Worm (Caenorhabditis elegans): ENCODE data around the gene srw-118.
"Not testable (repeated sequence)": the region's sequence is repeated elsewhere in the genome, so short reads cannot be mapped to it uniquely, and the experiment has no call there.

srw-118 gene

ce11 chrV:2960894-2961293 lies 19.0 kb downstream of the srw-118 start, which contains the start of gene srw-144:
TSS of gene srw-144 (minus strand) at chrV:2960994.
- TF ChIP-seq sea-1 (GFP tag; conservative IDR thresholded peaks at IDR 0.05) (no peak), ets-7 (tag; optimal IDR thresholded peaks at IDR 0.05) (no peak), scrt-1 (GFP tag; IDR thresholded peaks at IDR 0.05) (no peak), tra-4 (tag; optimal IDR thresholded peaks at IDR 0.05) (no peak), B0310.2 (tag; optimal IDR thresholded peaks at IDR 0.05) (no peak), ceh-13 (GFP tag; optimal IDR thresholded peaks at IDR 0.05) (no peak), ceh-36 (tag; optimal IDR thresholded peaks at IDR 0.05) (no peak), flt-1 (GFP tag; IDR thresholded peaks at IDR 0.05) (no peak), F13C5.2 (tag; optimal IDR thresholded peaks at IDR 0.05) (no peak), aly-1 (tag; optimal IDR thresholded peaks at IDR 0.05) (no peak), hnd-1 (tag; optimal IDR thresholded peaks at IDR 0.05) (no peak), tbx-37 (GFP tag; conservative IDR thresholded peaks at IDR 0.05) (no peak), hmbx-1 (tag; optimal IDR thresholded peaks at IDR 0.05) (no peak), pes-1 (GFP tag; IDR thresholded peaks at IDR 0.05) (no peak), hmg-4 (GFP tag; optimal IDR thresholded peaks at IDR 0.05) (no peak), ama-1 (optimal IDR thresholded peaks at IDR 0.05) (no peak), tbx-11 (GFP tag; IDR thresholded peaks at IDR 0.05) (no peak)

ce11 chrV:2958202-2958601 lies 21.7 kb downstream of the srw-118 start, which contains the start of gene srw-142:
TSS of gene srw-142 (minus strand) at chrV:2958302.
- no peak for TF ChIP-seq hmbx-1 (tag; optimal IDR thresholded peaks at IDR 0.05)
- TF ChIP-seq sea-1 (GFP tag; conservative IDR thresholded peaks at IDR 0.05), result no peak
- TF ChIP-seq tra-4 (tag; optimal IDR thresholded peaks at IDR 0.05), result no peak
- TF ChIP-seq F13C5.2 (tag; optimal IDR thresholded peaks at IDR 0.05), result no peak
- TF ChIP-seq pes-1 (GFP tag; IDR thresholded peaks at IDR 0.05), result no peak
- no peak for TF ChIP-seq scrt-1 (GFP tag; IDR thresholded peaks at IDR 0.05)
- no peak for TF ChIP-seq ceh-13 (GFP tag; optimal IDR thresholded peaks at IDR 0.05)
- no peak for TF ChIP-seq ets-7 (tag; optimal IDR thresholded peaks at IDR 0.05)
- TF ChIP-seq flt-1 (GFP tag; IDR thresholded peaks at IDR 0.05), result no peak
- TF ChIP-seq tbx-11 (GFP tag; IDR thresholded peaks at IDR 0.05), result no peak
- TF ChIP-seq hnd-1 (tag; optimal IDR thresholded peaks at IDR 0.05), result no peak
- no peak for TF ChIP-seq ama-1 (optimal IDR thresholded peaks at IDR 0.05)

ce11 chrV:2955342-2955741 lies 24.5 kb downstream of the srw-118 start, which contains the start of gene srh-248:
TSS of gene srh-248 (minus strand) at chrV:2955442.
- not testable (repeated sequence) for TF ChIP-seq pes-1 (GFP tag; IDR thresholded peaks at IDR 0.05); flt-1 (GFP tag; IDR thresholded peaks at IDR 0.05); ceh-36 (tag; optimal IDR thresholded peaks at IDR 0.05)

- not testable (repeated sequence) for TF ChIP-seq aly-1, ets-7, hnd-1 (tag; optimal IDR thresholded peaks at IDR 0.05)
Measured at ce11 chrV:2952102-2952501, 27.8 kb downstream of the srw-118 start, which contains the start of gene srw-122. TSS of gene srw-122 (minus strand) at chrV:2952202.

ce11 chrV:2945602-2946001 lies 34.3 kb downstream of the srw-118 start, which contains the start of gene srh-87:
TSS of gene srh-87 (minus strand) at chrV:2945702.
- TF ChIP-seq flt-1 (GFP tag; IDR thresholded peaks at IDR 0.05), result no peak
- TF ChIP-seq ceh-13 (GFP tag; optimal IDR thresholded peaks at IDR 0.05), result no peak
- TF ChIP-seq ama-1 (optimal IDR thresholded peaks at IDR 0.05), result no peak
- no peak for TF ChIP-seq ceh-36 (tag; optimal IDR thresholded peaks at IDR 0.05)
- TF ChIP-seq hmg-4 (GFP tag; optimal IDR thresholded peaks at IDR 0.05), result no peak
- no peak for TF ChIP-seq tbx-11 (GFP tag; IDR thresholded peaks at IDR 0.05)
- TF ChIP-seq scrt-1 (GFP tag; IDR thresholded peaks at IDR 0.05), result no peak
- no peak for TF ChIP-seq aly-1 (tag; optimal IDR thresholded peaks at IDR 0.05)
- TF ChIP-seq pes-1 (GFP tag; IDR thresholded peaks at IDR 0.05), result no peak
- no peak for TF ChIP-seq sea-1 (GFP tag; conservative IDR thresholded peaks at IDR 0.05)
- TF ChIP-seq hnd-1 (tag; optimal IDR thresholded peaks at IDR 0.05), result no peak

ce11 chrV:2943859-2944258 lies 36.0 kb downstream of the srw-118 start, which contains the start of gene srw-137:
TSS of gene srw-137 (minus strand) at chrV:2943959.
- TF ChIP-seq scrt-1 (GFP tag; IDR thresholded peaks at IDR 0.05), result no peak
- no peak for TF ChIP-seq aly-1 (tag; optimal IDR thresholded peaks at IDR 0.05)
- TF ChIP-seq hnd-1 (tag; optimal IDR thresholded peaks at IDR 0.05), result no peak
- TF ChIP-seq hmg-4 (GFP tag; optimal IDR thresholded peaks at IDR 0.05), result no peak
- TF ChIP-seq pes-1 (GFP tag; IDR thresholded peaks at IDR 0.05), result no peak
- TF ChIP-seq tbx-11 (GFP tag; IDR thresholded peaks at IDR 0.05), result no peak
- TF ChIP-seq hmbx-1 (tag; optimal IDR thresholded peaks at IDR 0.05), result no peak
- no peak for TF ChIP-seq tra-4 (tag; optimal IDR thresholded peaks at IDR 0.05)
- no peak for TF ChIP-seq flt-1 (GFP tag; IDR thresholded peaks at IDR 0.05)
- TF ChIP-seq F13C5.2 (tag; optimal IDR thresholded peaks at IDR 0.05), result no peak
- TF ChIP-seq ceh-36 (tag; optimal IDR thresholded peaks at IDR 0.05), result no peak
- no peak for TF ChIP-seq ceh-13 (GFP tag; optimal IDR thresholded peaks at IDR 0.05)

- TF ChIP-seq flt-1 (GFP tag; IDR thresholded peaks at IDR 0.05) (no peak), hnd-1 (tag; optimal IDR thresholded peaks at IDR 0.05) (no peak), ceh-13 (GFP tag; optimal IDR thresholded peaks at IDR 0.05) (no peak), tra-4 (tag; optimal IDR thresholded peaks at IDR 0.05) (no peak), ama-1 (optimal IDR thresholded peaks at IDR 0.05) (no peak), ceh-36 (tag; optimal IDR thresholded peaks at IDR 0.05) (no peak), aly-1 (tag; optimal IDR thresholded peaks at IDR 0.05) (no peak), scrt-1 (GFP tag; IDR thresholded peaks at IDR 0.05) (no peak), pes-1 (GFP tag; IDR thresholded peaks at IDR 0.05) (no peak), F13C5.2 (tag; optimal IDR thresholded peaks at IDR 0.05) (no peak), tbx-37 (GFP tag; conservative IDR thresholded peaks at IDR 0.05) (no peak), hmbx-1 (tag; optimal IDR thresholded peaks at IDR 0.05) (no peak), sea-1 (GFP tag; conservative IDR thresholded peaks at IDR 0.05) (no peak), ets-7 (tag; optimal IDR thresholded peaks at IDR 0.05) (no peak)
Measured at ce11 chrV:2942247-2942646, 37.6 kb downstream of the srw-118 start.

ce11 chrV:2941405-2941804 lies 38.5 kb downstream of the srw-118 start, which contains the start of gene srw-143:
TSS of gene srw-143 (minus strand) at chrV:2941505.
- TF ChIP-seq hmg-4 (GFP tag; optimal IDR thresholded peaks at IDR 0.05), result no peak
- TF ChIP-seq tra-4 (tag; optimal IDR thresholded peaks at IDR 0.05), result no peak
- no peak for TF ChIP-seq ceh-36 (tag; optimal IDR thresholded peaks at IDR 0.05)
- no peak for TF ChIP-seq pes-1 (GFP tag; IDR thresholded peaks at IDR 0.05)
- no peak for TF ChIP-seq ama-1 (optimal IDR thresholded peaks at IDR 0.05)
- TF ChIP-seq ceh-13 (GFP tag; optimal IDR thresholded peaks at IDR 0.05), result no peak
- no peak for TF ChIP-seq B0310.2 (tag; optimal IDR thresholded peaks at IDR 0.05)
- no peak for TF ChIP-seq tbx-37 (GFP tag; conservative IDR thresholded peaks at IDR 0.05)
- no peak for TF ChIP-seq hnd-1 (tag; optimal IDR thresholded peaks at IDR 0.05)
- TF ChIP-seq F13C5.2 (tag; optimal IDR thresholded peaks at IDR 0.05), result no peak
- no peak for TF ChIP-seq flt-1 (GFP tag; IDR thresholded peaks at IDR 0.05)
- no peak for TF ChIP-seq scrt-1 (GFP tag; IDR thresholded peaks at IDR 0.05)
- no peak for TF ChIP-seq ets-7 (tag; optimal IDR thresholded peaks at IDR 0.05)

All from whole organism, early embryonic.